Worm (Caenorhabditis elegans): ENCODE data around the gene Y54F10BM.22.

DNA sequence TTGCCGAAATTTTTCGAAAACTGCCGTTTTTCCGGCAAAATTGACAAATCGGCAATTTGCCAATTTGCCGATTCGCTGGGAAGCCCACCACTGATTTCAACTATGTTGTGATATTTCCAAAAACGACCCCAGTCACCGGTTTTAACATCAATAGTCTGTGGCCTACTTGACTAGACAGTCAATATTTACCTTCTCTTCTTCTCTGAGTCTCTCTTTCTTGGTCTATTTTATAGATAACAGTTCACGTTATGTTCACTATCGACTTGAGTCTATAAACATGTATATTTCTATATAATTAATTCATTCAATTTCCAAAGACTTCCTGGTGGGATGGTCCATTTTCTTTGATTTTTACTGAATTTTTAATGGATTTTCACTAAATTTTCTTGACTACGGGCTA is 14.0 kb downstream of the Y54F10BM.22 start:
- TF ChIP-seq ztf-11 (tag; optimal IDR thresholded peaks at IDR 0.05) (no peak), nhr-90 (tag; optimal IDR thresholded peaks at IDR 0.05; ENCODE audit: poor library complexity) (no peak), unc-62 (GFP tag; optimal IDR thresholded peaks at IDR 0.05) (no peak)
